Worm (Caenorhabditis elegans): ENCODE data around the gene H14A12.3.
"Not testable (repeated sequence)": the region's sequence is repeated elsewhere in the genome, so short reads cannot be mapped to it uniquely, and the experiment has no call there.

Gene H14A12.3

ce11 chrIII:7463438-7464008 lies at the start of gene H14A12.3:
H14A12.3 (plus strand) TSS chrIII:7463797.
- TF ChIP-seq unc-62 (GFP tag; optimal IDR thresholded peaks at IDR 0.05): no peak

- no peak for TF ChIP-seq unc-62 (GFP tag; optimal IDR thresholded peaks at IDR 0.05)
These were observed 9.9 kb upstream of the H14A12.3 start, which contains the start of gene alh-12 for ce11 chrIII:7453653-7454124. alh-12 (plus strand) TSS chrIII:7454074.

ce11 chrIII:7456640-7457039 lies 7.0 kb upstream of the H14A12.3 start, which contains the start of gene Y69F12A.1:
Y69F12A.1 (plus strand) TSS chrIII:7456940.
- no peak for TF ChIP-seq unc-62 (GFP tag; optimal IDR thresholded peaks at IDR 0.05)

- TF ChIP-seq unc-62 (GFP tag; optimal IDR thresholded peaks at IDR 0.05): no peak
These were observed 4.7 kb upstream of the H14A12.3 start, which contains the start of the genes fipr-19 and fipr-18 for ce11 chrIII:7458846-7459365. fipr-19 (minus strand) TSS chrIII:7458946. fipr-18 (plus strand) TSS chrIII:7459315.

DNA sequence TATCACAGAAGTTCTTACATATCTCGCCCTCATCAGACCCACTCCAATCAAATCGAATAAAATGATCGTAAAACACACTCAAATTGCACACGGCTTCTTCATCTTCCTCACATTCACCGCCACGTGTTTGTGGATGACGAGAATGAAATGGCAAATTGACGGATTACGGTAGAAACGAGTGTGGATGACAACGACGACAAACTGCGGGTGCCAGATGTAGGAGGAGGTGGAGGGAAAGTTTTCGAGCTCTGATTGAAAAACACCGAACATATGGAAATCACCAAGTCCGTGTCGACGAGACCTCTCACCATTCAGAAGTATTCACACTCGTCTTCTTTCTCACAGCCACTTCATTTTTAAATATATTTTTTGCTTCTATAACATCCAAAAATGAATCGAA lies 3.6 kb upstream of the H14A12.3 start, which contains the start of gene mls-1:
mls-1 (plus strand) TSS at position 324 of the 400 bp plus-strand sequence.
- no peak for TF ChIP-seq unc-62 (GFP tag; optimal IDR thresholded peaks at IDR 0.05)

- no peak for TF ChIP-seq unc-62 (GFP tag; optimal IDR thresholded peaks at IDR 0.05)
These were observed 1.3 kb upstream of the H14A12.3 start, which contains the start of gene fipr-20 for ce11 chrIII:7462295-7462694. fipr-20 (minus strand) TSS chrIII:7462395.

ce11 chrIII:7465347-7465746 lies 1.8 kb downstream of the H14A12.3 start, which contains the start of gene fum-1:
fum-1 (plus strand) TSS chrIII:7465605.
- TF ChIP-seq unc-62 (GFP tag; optimal IDR thresholded peaks at IDR 0.05): no peak

DNA sequence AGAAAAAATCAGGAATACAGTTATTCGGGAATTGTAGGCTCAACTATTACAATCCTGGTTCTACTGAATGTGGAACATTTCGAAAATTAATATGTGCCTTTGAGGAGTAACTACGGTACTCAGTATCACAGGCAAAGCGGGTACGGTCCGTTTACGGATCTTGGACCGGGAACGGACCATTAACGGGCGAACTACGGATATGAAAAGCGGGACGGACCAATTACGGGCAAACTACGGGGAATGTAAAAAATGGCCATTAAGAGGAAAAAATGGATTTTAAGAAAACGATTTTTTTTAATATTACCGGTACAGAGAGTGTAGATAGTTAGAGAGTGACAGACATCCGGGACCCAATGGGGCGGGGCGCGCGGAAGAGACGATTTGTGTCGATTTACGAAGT lies 5.4 kb downstream of the H14A12.3 start, which contains the start of gene H14A12.5:
H14A12.5 (minus strand) TSS at position 101 of the 400 bp plus-strand sequence.
- TF ChIP-seq unc-62 (GFP tag; optimal IDR thresholded peaks at IDR 0.05): not testable (repeated sequence)

ce11 chrIII:7478932-7479331 lies 15.3 kb downstream of the H14A12.3 start:
- no peak for TF ChIP-seq unc-62 (GFP tag; optimal IDR thresholded peaks at IDR 0.05)

- TF ChIP-seq unc-62 (GFP tag; optimal IDR thresholded peaks at IDR 0.05): no peak
These were observed 21.2 kb downstream of the H14A12.3 start for ce11 chrIII:7484765-7485164.

- TF ChIP-seq unc-62 (GFP tag; optimal IDR thresholded peaks at IDR 0.05): no peak
These were observed 24.7 kb downstream of the H14A12.3 start for ce11 chrIII:7488303-7488702.

DNA sequence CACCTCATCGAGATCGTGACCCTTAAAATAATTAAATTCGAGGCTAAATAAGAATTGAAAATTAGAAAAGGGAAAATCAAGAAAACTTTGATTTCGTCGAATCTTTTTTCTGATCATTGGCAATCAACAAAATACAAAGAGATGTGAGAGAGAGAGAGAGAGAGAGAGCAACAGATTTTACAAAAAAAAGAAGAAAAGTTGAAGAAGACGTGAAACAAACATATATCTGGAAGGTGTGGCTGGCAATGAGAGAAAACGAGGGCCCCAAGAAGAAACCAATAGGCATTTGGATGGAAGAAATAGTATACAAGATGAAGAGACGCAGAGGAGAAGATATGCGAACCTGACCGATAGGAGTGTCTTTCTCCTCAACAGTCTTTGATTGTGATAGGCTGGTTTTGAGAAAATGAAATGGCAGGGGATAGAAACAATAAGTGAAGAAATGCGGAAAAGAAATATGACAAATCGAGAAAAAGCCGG lies 25.5 kb downstream of the H14A12.3 start, which contains the start of gene mup-4:
mup-4 (minus strand) TSS at position 51 of the 480 bp plus-strand sequence.
- no peak for TF ChIP-seq unc-62 (GFP tag; optimal IDR thresholded peaks at IDR 0.05)

DNA sequence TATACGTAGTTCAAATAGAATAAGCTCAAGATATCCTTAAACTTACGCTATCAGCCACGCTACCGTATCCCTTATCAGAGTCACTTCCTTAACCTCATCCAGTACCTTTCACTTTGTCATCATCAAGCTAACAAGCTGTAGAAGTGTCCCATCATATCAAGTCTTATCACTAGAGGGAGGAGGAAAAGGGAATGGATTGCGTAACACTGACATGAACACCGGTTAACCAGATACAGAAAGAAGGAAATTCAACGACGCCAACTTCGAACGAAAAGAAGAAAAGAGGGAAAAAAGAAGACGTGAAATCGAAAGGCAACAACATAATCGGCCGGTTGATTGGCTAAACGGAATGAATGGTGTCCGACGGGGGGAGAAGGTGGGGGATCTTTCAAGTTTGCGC lies 26.5 kb downstream of the H14A12.3 start:
- no peak for TF ChIP-seq unc-62 (GFP tag; optimal IDR thresholded peaks at IDR 0.05)

ce11 chrIII:7491931-7492330 lies 28.3 kb downstream of the H14A12.3 start:
- TF ChIP-seq unc-62 (GFP tag; optimal IDR thresholded peaks at IDR 0.05): no peak

ce11 chrIII:7494850-7495314 lies 31.3 kb downstream of the H14A12.3 start:
- TF ChIP-seq unc-62 (GFP tag; optimal IDR thresholded peaks at IDR 0.05): no peak

DNA sequence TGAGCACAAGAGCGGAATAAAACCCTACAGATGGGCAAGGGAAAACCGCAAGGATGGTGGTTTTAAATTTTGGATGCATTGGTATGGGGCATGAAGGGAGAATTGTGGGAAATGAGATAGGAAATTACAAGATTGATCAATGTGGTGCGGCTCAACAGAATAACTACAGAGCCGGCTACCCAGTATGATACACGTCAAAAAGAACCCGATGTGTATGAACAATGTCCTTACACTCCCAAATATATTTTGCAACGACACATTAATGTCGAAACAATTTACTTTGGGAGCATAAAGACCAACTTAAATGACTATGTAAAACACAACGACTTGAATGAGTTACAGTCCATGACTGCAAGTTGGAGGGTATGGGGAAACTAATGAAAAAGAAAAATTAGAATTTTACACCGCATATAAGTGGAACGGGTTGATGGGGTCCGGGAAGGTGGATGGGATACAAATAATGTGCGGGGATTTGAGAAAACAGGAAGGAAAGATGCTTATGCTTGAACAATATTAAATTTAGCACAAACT lies 32.1 kb downstream of the H14A12.3 start:
- TF ChIP-seq unc-62 (GFP tag; optimal IDR thresholded peaks at IDR 0.05): no peak

Data from whole organism, dauer.